Worm (Caenorhabditis elegans): ENCODE data around the gene Y119D3B.12.
A peak's percentile ranks its signal among the peaks of the same experiment; 100 is the strongest.

Gene Y119D3B.12

ce11 chrIII:1201958-1202596, at the start of gene Y119D3B.12, which contains the start of gene mrpl-45 (continued):
- peak; percentile 23 for TF ChIP-seq ceh-14 (tag; optimal IDR thresholded peaks at IDR 0.05)
- no peak for TF ChIP-seq pqm-1 (tag; optimal IDR thresholded peaks at IDR 0.05)
- no peak for TF ChIP-seq ceh-24 (tag; optimal IDR thresholded peaks at IDR 0.05)
- peak; percentile 39 for TF ChIP-seq ceh-31 (tag; optimal IDR thresholded peaks at IDR 0.05)
- no peak for TF ChIP-seq elt-4 (tag; optimal IDR thresholded peaks at IDR 0.05)
- TF ChIP-seq odd-2 (tag; optimal IDR thresholded peaks at IDR 0.05) = no peak
- TF ChIP-seq nhr-11 (tag; optimal IDR thresholded peaks at IDR 0.05) = no peak
- TF ChIP-seq ets-4 (tag; optimal IDR thresholded peaks at IDR 0.05) = no peak
- TF ChIP-seq hlh-30 (tag; optimal IDR thresholded peaks at IDR 0.05; ENCODE audit: insufficient read depth) = peak; percentile 24
- TF ChIP-seq pros-1 (tag; optimal IDR thresholded peaks at IDR 0.05) = no peak
- peak; percentile 8 for TF ChIP-seq K09A11.1 (tag; optimal IDR thresholded peaks at IDR 0.05; ENCODE audit: insufficient read depth)
- TF ChIP-seq tbx-2 (tag; optimal IDR thresholded peaks at IDR 0.05) = peak; percentile 52
- peak; percentile 28 for TF ChIP-seq ceh-18 (tag; optimal IDR thresholded peaks at IDR 0.05)
- TF ChIP-seq unc-3 (GFP tag; conservative IDR thresholded peaks at IDR 0.05) = no peak
- TF ChIP-seq unc-3 (tag; optimal IDR thresholded peaks at IDR 0.05) = peak; percentile 59
- TF ChIP-seq fax-1 (tag; optimal IDR thresholded peaks at IDR 0.05) = peak; percentile 18
- no peak for TF ChIP-seq nhr-232 (tag; optimal IDR thresholded peaks at IDR 0.05)

ce11 chrIII:1161946-1162345, 40.4 kb upstream of the Y119D3B.12 start:
- TF ChIP-seq pqm-1 (tag; optimal IDR thresholded peaks at IDR 0.05) (no peak), ceh-45 (GFP tag; IDR thresholded peaks at IDR 0.05) (no peak), pag-3 (tag; optimal IDR thresholded peaks at IDR 0.05; ENCODE audit: borderline replicate concordance) (no peak), ceh-18 (tag; optimal IDR thresholded peaks at IDR 0.05) (no peak), pax-1 (tag; optimal IDR thresholded peaks at IDR 0.05) (no peak), pha-2 (tag; optimal IDR thresholded peaks at IDR 0.05) (no peak), dve-1 (tag; optimal IDR thresholded peaks at IDR 0.05) (no peak), K09A11.1 (tag; optimal IDR thresholded peaks at IDR 0.05; ENCODE audit: insufficient read depth) (no peak)

- TF ChIP-seq dmd-4 (tag; optimal IDR thresholded peaks at IDR 0.05; ENCODE audit: borderline replicate concordance) = no peak
- no peak for TF ChIP-seq nhr-11 (tag; optimal IDR thresholded peaks at IDR 0.05)
- no peak for TF ChIP-seq fkh-6 (tag; optimal IDR thresholded peaks at IDR 0.05)
- no peak for TF ChIP-seq ceh-9 (tag; optimal IDR thresholded peaks at IDR 0.05)
- no peak for TF ChIP-seq ceh-19 (GFP tag; optimal IDR thresholded peaks at IDR 0.05)
- no peak for TF ChIP-seq ceh-6 (GFP tag; optimal IDR thresholded peaks at IDR 0.05)
- no peak for TF ChIP-seq hlh-13 (GFP tag; optimal IDR thresholded peaks at IDR 0.05)
- no peak for TF ChIP-seq ceh-31 (tag; optimal IDR thresholded peaks at IDR 0.05)
Observed at ce11 chrIII:1163203-1163602, 39.1 kb upstream of the Y119D3B.12 start.

- TF ChIP-seq elt-2 (tag; optimal IDR thresholded peaks at IDR 0.05) = no peak
- TF ChIP-seq zip-5 (tag; optimal IDR thresholded peaks at IDR 0.05) = no peak
- no peak for TF ChIP-seq ets-4 (tag; optimal IDR thresholded peaks at IDR 0.05)
- TF ChIP-seq npax-4 (tag; optimal IDR thresholded peaks at IDR 0.05) = no peak
- TF ChIP-seq sdc-2 (tag; optimal IDR thresholded peaks at IDR 0.05) = no peak
- no peak for TF ChIP-seq tbx-2 (tag; optimal IDR thresholded peaks at IDR 0.05)
- no peak for TF ChIP-seq mec-3 (tag; optimal IDR thresholded peaks at IDR 0.05; ENCODE audit: borderline replicate concordance)
- TF ChIP-seq ceh-34 (tag; optimal IDR thresholded peaks at IDR 0.05) = no peak
- TF ChIP-seq elt-4 (tag; optimal IDR thresholded peaks at IDR 0.05) = no peak
- no peak for TF ChIP-seq che-1 (tag; optimal IDR thresholded peaks at IDR 0.05)
- no peak for TF ChIP-seq hlh-8 (tag; optimal IDR thresholded peaks at IDR 0.05)
- no peak for TF ChIP-seq ttx-3 (tag; optimal IDR thresholded peaks at IDR 0.05)
- no peak for TF ChIP-seq unc-3 (GFP tag; conservative IDR thresholded peaks at IDR 0.05)
- TF ChIP-seq unc-3 (tag; optimal IDR thresholded peaks at IDR 0.05) = no peak
- no peak for TF ChIP-seq ceh-9 (tag; optimal IDR thresholded peaks at IDR 0.05)
- TF ChIP-seq fkh-6 (tag; optimal IDR thresholded peaks at IDR 0.05) = no peak
- no peak for TF ChIP-seq unc-86 (tag; optimal IDR thresholded peaks at IDR 0.05)
Observed at ce11 chrIII:1164668-1165067, 37.7 kb upstream of the Y119D3B.12 start.

Data from whole organism, late embryonic.